Worm (Caenorhabditis elegans) whole organism, midembryonic: Measurements from ENCODE around the gene spi-1.

Source experiments
- T22C8.4 ChIP-seq: fragments of 200-800 bp; sonication (Bioruptor generic); IDR thresholded peaks from 2 replicates; pipeline ENCODE4 v1.3.6; 2022; ENCODE audit warnings: missing genetic modification characterization, missing compliant biosample characterization
- cog-1 ChIP-seq: sonication (generic microtip); optimal IDR thresholded peaks from 2 replicates; lab custom pipeline; 2016; ENCODE audit warnings: missing genetic modification characterization, missing compliant biosample characterization
- flt-1 ChIP-seq: fragments of 200-800 bp; sonication (Bioruptor generic); IDR thresholded peaks from 2 replicates; pipeline ENCODE4 v1.3.6; 2022; ENCODE audit warnings: missing genetic modification characterization, missing compliant biosample characterization
- klf-2 ChIP-seq: fragments of 200-800 bp; sonication (Bioruptor generic); conservative IDR thresholded peaks from 2 replicates; pipeline ENCODE4 v1.3.6; 2022; ENCODE audit warnings: missing genetic modification reagents, missing genetic modification characterization, missing compliant biosample characterization
- med-1 ChIP-seq: sonication (generic microtip); optimal IDR thresholded peaks from 2 replicates; lab custom pipeline; 2017; ENCODE audit warnings: missing genetic modification characterization, mild to moderate bottlenecking, missing compliant biosample characterization, antibody characterized with exemption, missing genetic modification reagents; ENCODE audit not compliant: insufficient read depth
- ref-1 ChIP-seq: fragments of 200-800 bp; sonication (Bioruptor generic); conservative IDR thresholded peaks from 2 replicates; pipeline ENCODE4 v1.3.6; 2022; ENCODE audit warnings: missing genetic modification reagents, missing genetic modification characterization, missing compliant biosample characterization
- tab-1 ChIP-seq: fragments of 200-800 bp; sonication (Bioruptor generic); IDR thresholded peaks from 2 replicates; pipeline ENCODE4 v1.3.6; 2022; ENCODE audit warnings: missing genetic modification characterization, missing compliant biosample characterization
- ztf-23 ChIP-seq: fragments of 200-800 bp; sonication (Bioruptor generic); IDR thresholded peaks from 2 replicates; pipeline ENCODE4 v1.3.6; 2022; ENCODE audit warnings: missing genetic modification reagents, missing genetic modification characterization, missing compliant biosample characterization
- ztf-29 ChIP-seq: fragments of 200-800 bp; sonication (Bioruptor generic); IDR thresholded peaks from 2 replicates; pipeline ENCODE4 v1.3.6; 2022; ENCODE audit warnings: missing genetic modification reagents, missing genetic modification characterization, missing compliant biosample characterization

The spi-1 gene

ce11 chrII:7496070-7496469 is at the start of gene spi-1:
spi-1 (plus strand) TSS chrII:7496247.
- TF ChIP-seq flt-1 (GFP tag; lab: Robert Waterston, UW) (no peak), tab-1 (GFP tag; lab: Robert Waterston, UW) (no peak), T22C8.4 (GFP tag; lab: Robert Waterston, UW) (no peak), med-1 (GFP tag; lab: Kevin White, UChicago) (no peak), cog-1 (tag; lab: Kevin White, UChicago) (no peak), ztf-29 (GFP tag; lab: Robert Waterston, UW) (no peak), ztf-23 (no peak), ref-1 (GFP tag; lab: Robert Waterston, UW) (no peak), klf-2 (GFP tag; lab: Robert Waterston, UW) (no peak)

- TF ChIP-seq flt-1 (GFP tag; lab: Robert Waterston, UW) (0 out of 2 replicates have a peak, but pooled peaks have one; percentile 11), klf-2 (GFP tag; lab: Robert Waterston, UW) (0 out of 2 replicates have a peak, but pooled peaks have one; percentile 49)
Observed at ce11 chrII:7446683-7447082, 49.4 kb upstream of the spi-1 start.

- TF ChIP-seq flt-1 (GFP tag; lab: Robert Waterston, UW), result no peak
- TF ChIP-seq tab-1 (GFP tag; lab: Robert Waterston, UW), result no peak
- TF ChIP-seq cog-1 (tag; lab: Kevin White, UChicago), result no peak
- TF ChIP-seq ztf-29 (GFP tag; lab: Robert Waterston, UW), result no peak
- no peak for TF ChIP-seq med-1 (GFP tag; lab: Kevin White, UChicago)
- no peak for TF ChIP-seq ref-1 (GFP tag; lab: Robert Waterston, UW)
- TF ChIP-seq klf-2 (GFP tag; lab: Robert Waterston, UW), result no peak
- TF ChIP-seq ztf-23, result no peak
- TF ChIP-seq T22C8.4 (GFP tag; lab: Robert Waterston, UW), result no peak
Observed at ce11 chrII:7456184-7456583, 39.9 kb upstream of the spi-1 start, which contains the start of gene D1022.3. D1022.3 (minus strand) TSS chrII:7456284.

- TF ChIP-seq med-1 (GFP tag; lab: Kevin White, UChicago) (no peak), T22C8.4 (GFP tag; lab: Robert Waterston, UW) (no peak)
Observed at ce11 chrII:7457210-7457609, 38.8 kb upstream of the spi-1 start, which contains the start of gene D1022.4. D1022.4 (minus strand) TSS chrII:7457292.

ce11 chrII:7458706-7459105 is 37.3 kb upstream of the spi-1 start, which contains the start of gene D1022.5:
D1022.5 (minus strand) TSS chrII:7458806.
- TF ChIP-seq cog-1 (tag; lab: Kevin White, UChicago) (no peak), med-1 (GFP tag; lab: Kevin White, UChicago) (no peak), flt-1 (GFP tag; lab: Robert Waterston, UW) (no peak), tab-1 (GFP tag; lab: Robert Waterston, UW) (no peak), ref-1 (GFP tag; lab: Robert Waterston, UW) (no peak), ztf-29 (GFP tag; lab: Robert Waterston, UW) (no peak)

ce11 chrII:7459205-7459604 is 36.8 kb upstream of the spi-1 start, which contains the start of gene D1022.2:
D1022.2 (plus strand) TSS chrII:7459505.
- no peak for TF ChIP-seq cog-1 (tag; lab: Kevin White, UChicago)

ce11 chrII:7465519-7465918 is 30.5 kb upstream of the spi-1 start, which contains the start of gene sro-1:
sro-1 (minus strand) TSS chrII:7465619.
- TF ChIP-seq ref-1 (GFP tag; lab: Robert Waterston, UW), result no peak

ce11 chrII:7469318-7469717 is 26.7 kb upstream of the spi-1 start:
- TF ChIP-seq ztf-29 (GFP tag; lab: Robert Waterston, UW), result no peak
- no peak for TF ChIP-seq cog-1 (tag; lab: Kevin White, UChicago)
- TF ChIP-seq tab-1 (GFP tag; lab: Robert Waterston, UW), result no peak
- no peak for TF ChIP-seq med-1 (GFP tag; lab: Kevin White, UChicago)
- no peak for TF ChIP-seq ref-1 (GFP tag; lab: Robert Waterston, UW)

ce11 chrII:7478487-7479234 is 17.4 kb upstream of the spi-1 start, which contains the start of the genes aka-1 and ubc-6:
aka-1 (minus strand) TSS chrII:7478537.
ubc-6 (plus strand) TSS chrII:7479187.
- TF ChIP-seq flt-1 (GFP tag; lab: Robert Waterston, UW) (peak; percentile 74), cog-1 (tag; lab: Kevin White, UChicago) (peak; percentile 45), ztf-29 (GFP tag; lab: Robert Waterston, UW) (no peak; the same call in 1 of the 2 replicates), T22C8.4 (GFP tag; lab: Robert Waterston, UW) (peak; percentile 64), ref-1 (GFP tag; lab: Robert Waterston, UW) (0 out of 2 replicates have a peak, but pooled peaks have one; percentile 33), tab-1 (GFP tag; lab: Robert Waterston, UW) (peak; percentile 78; the same call in 1 of the 2 replicates), med-1 (GFP tag; lab: Kevin White, UChicago) (no peak), klf-2 (GFP tag; lab: Robert Waterston, UW) (peak; percentile 66), ztf-23 (peak; percentile 80)

ce11 chrII:7483009-7483408 is 13.0 kb upstream of the spi-1 start, which contains the start of gene cah-2:
cah-2 (minus strand) TSS chrII:7483109.
- TF ChIP-seq flt-1 (GFP tag; lab: Robert Waterston, UW) (no peak), klf-2 (GFP tag; lab: Robert Waterston, UW) (no peak)
